Fruit fly (Drosophila melanogaster) whole organism, embryonic: ENCODE results near the gene Srp19.

ENCODE experiments used
- Asciz ChIP-seq: fragments of 200-800 bp; sonication (Bioruptor generic); optimal IDR thresholded peaks from 2 replicates; lab custom pipeline; 2017; ENCODE audit warnings: missing biosample characterization, mild to moderate bottlenecking, missing genetic modification characterization, missing genetic modification reagents
- CG10366 ChIP-seq: fragments of 200-800 bp; sonication (Bioruptor generic); IDR thresholded peaks from 2 replicates; pipeline ENCODE4 v1.3.6; 2022; ENCODE audit warnings: missing biosample characterization, missing genetic modification characterization
- CG11504 ChIP-seq: fragments of 200-800 bp; sonication (Bioruptor generic); optimal IDR thresholded peaks from 3 replicates; lab custom pipeline; 2019; ENCODE audit warnings: missing biosample characterization, mild to moderate bottlenecking, missing genetic modification characterization, moderate library complexity
- CG13624 ChIP-seq: fragments of 200-800 bp; sonication (Bioruptor generic); optimal IDR thresholded peaks from 2 replicates; lab custom pipeline; 2016; ENCODE audit warnings: missing biosample characterization, missing genetic modification characterization
- CG15601 ChIP-seq: fragments of 200-800 bp; sonication (Bioruptor generic); optimal IDR thresholded peaks from 3 replicates; lab custom pipeline; 2019; ENCODE audit warnings: missing biosample characterization, mild to moderate bottlenecking, missing genetic modification characterization, moderate library complexity
- CG3407 ChIP-seq: fragments of 200-800 bp; sonication (Bioruptor generic); optimal IDR thresholded peaks from 2 replicates; lab custom pipeline; 2018; ENCODE audit warnings: missing biosample characterization, mild to moderate bottlenecking, missing genetic modification characterization
- CG34422 ChIP-seq: fragments of 200-800 bp; sonication (Bioruptor generic); IDR thresholded peaks from 3 replicates; pipeline ENCODE4 v1.3.6; 2022; ENCODE audit warnings: missing biosample characterization, missing genetic modification characterization
- CG4707 ChIP-seq: fragments of 200-800 bp; sonication (Bioruptor generic); optimal IDR thresholded peaks from 2 replicates; lab custom pipeline; 2018; ENCODE audit warnings: missing biosample characterization, mild to moderate bottlenecking, missing genetic modification characterization, moderate library complexity
- CG4820 ChIP-seq: fragments of 200-800 bp; sonication (Bioruptor generic); optimal IDR thresholded peaks from 3 replicates; lab custom pipeline; 2016; ENCODE audit warnings: missing biosample characterization, missing genetic modification characterization
- CG6175 ChIP-seq: fragments of 200-800 bp; sonication (Bioruptor generic); IDR thresholded peaks from 3 replicates; pipeline ENCODE4 v1.3.6; 2022; ENCODE audit warnings: missing biosample characterization, missing genetic modification characterization
- CG6683 ChIP-seq: fragments of 200-800 bp; sonication (Bioruptor generic); optimal IDR thresholded peaks from 2 replicates; lab custom pipeline; 2017; ENCODE audit warnings: missing biosample characterization, mild to moderate bottlenecking, missing genetic modification characterization, missing genetic modification reagents
- CG6813 ChIP-seq: fragments of 200-800 bp; sonication (Bioruptor generic); optimal IDR thresholded peaks from 2 replicates; lab custom pipeline; 2017; ENCODE audit warnings: missing biosample characterization, missing genetic modification characterization, mild to moderate bottlenecking, moderate library complexity, missing genetic modification reagents
- CG7786 ChIP-seq: fragments of 200-800 bp; sonication (Bioruptor generic); optimal IDR thresholded peaks from 2 replicates; lab custom pipeline; 2016; ENCODE audit warnings: missing biosample characterization, missing genetic modification characterization
- CG8765 ChIP-seq: fragments of 200-800 bp; sonication (Bioruptor generic); IDR thresholded peaks from 2 replicates; pipeline ENCODE4 v1.3.6; 2022; ENCODE audit warnings: missing biosample characterization, missing genetic modification characterization
- CG8924 ChIP-seq: fragments of 200-800 bp; optimal IDR thresholded peaks from 3 replicates; lab custom pipeline; 2019; ENCODE audit warnings: missing biosample characterization, mild to moderate bottlenecking, missing genetic modification characterization, moderate library complexity
- CG8944 ChIP-seq: fragments of 200-800 bp; sonication (Bioruptor generic); optimal IDR thresholded peaks from 3 replicates; lab custom pipeline; 2016; ENCODE audit warnings: missing biosample characterization, missing genetic modification characterization
- CG9215 ChIP-seq: fragments of 200-800 bp; sonication (Bioruptor generic); IDR thresholded peaks from 2 replicates; pipeline ENCODE4 v1.3.6; 2022; ENCODE audit warnings: missing biosample characterization, missing genetic modification characterization
- CG9609 ChIP-seq: fragments of 200-800 bp; sonication (Bioruptor generic); optimal IDR thresholded peaks from 3 replicates; lab custom pipeline; 2016; ENCODE audit warnings: missing biosample characterization, missing genetic modification characterization
- CG9797 ChIP-seq: fragments of 200-800 bp; sonication (Bioruptor generic); optimal IDR thresholded peaks from 3 replicates; lab custom pipeline; 2018; ENCODE audit warnings: missing biosample characterization, mild to moderate bottlenecking, missing genetic modification characterization
- Deaf1 ChIP-seq: fragments of 200-800 bp; optimal IDR thresholded peaks from 3 replicates; lab custom pipeline; 2019; ENCODE audit warnings: missing biosample characterization, mild to moderate bottlenecking, missing genetic modification characterization, moderate library complexity
- Dfd ChIP-seq, 2 experiments: fragments of >200 bp; optimal IDR thresholded peaks; 2 replicates each; lab custom pipeline; 2017; ENCODE audit warnings: missing biosample characterization in 2 of 2, missing genetic modification characterization in 2 of 2
- Eip74EF ChIP-seq, 2 experiments: fragments of 200-800 bp in 1 of 2; fragments of >200 bp in 1 of 2; sonication (Bioruptor generic) in 1 of 2; optimal IDR thresholded peaks; 2 replicates each; lab custom pipeline; 2017 to 2019; ENCODE audit warnings: missing biosample characterization in 2 of 2, missing genetic modification characterization in 2 of 2, mild to moderate bottlenecking in 1 of 2, moderate library complexity in 1 of 2
- Ets65A ChIP-seq: fragments of 200-800 bp; sonication (Bioruptor generic); peaks from one replicate; lab custom pipeline; 2016; ENCODE audit warnings: missing biosample characterization, missing genetic modification characterization
- Gug ChIP-seq: fragments of 200-800 bp; sonication (Bioruptor generic); IDR thresholded peaks from 4 replicates; pipeline ENCODE4 v1.3.6; 2022; ENCODE audit warnings: missing biosample characterization, missing genetic modification characterization
- H2.0 ChIP-seq: fragments of 200-800 bp; sonication (Bioruptor generic); IDR thresholded peaks from 2 replicates; pipeline ENCODE4 v1.3.6; 2022; ENCODE audit warnings: missing biosample characterization, missing genetic modification characterization
- Optix ChIP-seq: fragments of 200-800 bp; sonication (Bioruptor generic); IDR thresholded peaks from 3 replicates; pipeline ENCODE4 v1.3.6; 2022; ENCODE audit warnings: missing biosample characterization, missing genetic modification characterization
- PHDP ChIP-seq: fragments of 200-800 bp; sonication (Bioruptor generic); optimal IDR thresholded peaks from 3 replicates; lab custom pipeline; 2018; ENCODE audit warnings: missing biosample characterization, mild to moderate bottlenecking, missing genetic modification characterization, moderate library complexity
- ac ChIP-seq: fragments of 200-800 bp; sonication (Bioruptor generic); optimal IDR thresholded peaks from 3 replicates; lab custom pipeline; 2017; ENCODE audit warnings: missing biosample characterization, mild to moderate bottlenecking, missing genetic modification characterization
- ash1 ChIP-seq: fragments of 200-800 bp; sonication (Bioruptor generic); optimal IDR thresholded peaks from 2 replicates; lab custom pipeline; 2018; ENCODE audit warnings: missing biosample characterization, mild to moderate bottlenecking, missing genetic modification characterization
- bab2 ChIP-seq: fragments of 200-800 bp; sonication (Bioruptor generic); optimal IDR thresholded peaks from 2 replicates; lab custom pipeline; 2016; ENCODE audit warnings: missing biosample characterization, missing genetic modification characterization
- bsh ChIP-seq, 2 experiments: fragments of 200-800 bp; sonication (Bioruptor generic); optimal IDR thresholded peaks; 2 replicates each; lab custom pipeline; 2017 to 2018; ENCODE audit warnings: mild to moderate bottlenecking in 2 of 2, missing biosample characterization in 2 of 2, missing genetic modification characterization in 2 of 2, moderate library complexity in 1 of 2
- cwo ChIP-seq: fragments of 200-800 bp; sonication (Bioruptor generic); optimal IDR thresholded peaks from 3 replicates; lab custom pipeline; 2017; ENCODE audit warnings: missing biosample characterization, missing genetic modification characterization, mild to moderate bottlenecking, moderate library complexity, missing genetic modification reagents
- dimm ChIP-seq: fragments of 200-800 bp; sonication (Bioruptor generic); IDR thresholded peaks from 2 replicates; pipeline ENCODE4 v1.3.6; 2022; ENCODE audit warnings: missing biosample characterization, missing genetic modification characterization
- dmrt11E ChIP-seq: fragments of 200-800 bp; sonication (Bioruptor generic); optimal IDR thresholded peaks from 3 replicates; lab custom pipeline; 2018; ENCODE audit warnings: missing biosample characterization, mild to moderate bottlenecking, missing genetic modification characterization, moderate library complexity
- dmrt99B ChIP-seq: fragments of 200-800 bp; sonication (Bioruptor generic); optimal IDR thresholded peaks from 2 replicates; lab custom pipeline; 2018; ENCODE audit warnings: missing biosample characterization, mild to moderate bottlenecking, missing genetic modification characterization, moderate library complexity
- dpn ChIP-seq, 2 experiments: fragments of 200-800 bp; sonication (Bioruptor generic); optimal IDR thresholded peaks; 3 replicates each; lab custom pipeline; 2016; ENCODE audit warnings: missing biosample characterization in 2 of 2, missing genetic modification characterization in 2 of 2
- emc ChIP-seq: fragments of 200-800 bp; sonication (Bioruptor generic); optimal IDR thresholded peaks from 2 replicates; lab custom pipeline; 2016; ENCODE audit warnings: missing biosample characterization, missing genetic modification characterization
- esg ChIP-seq: fragments of 200-800 bp; sonication (Bioruptor generic); conservative IDR thresholded peaks from 2 replicates; pipeline ENCODE4 v1.3.6; 2022; ENCODE audit warnings: missing biosample characterization, missing genetic modification characterization
- ewg ChIP-seq: fragments of 200-800 bp; sonication (Bioruptor generic); optimal IDR thresholded peaks from 3 replicates; lab custom pipeline; 2017; ENCODE audit warnings: mild to moderate bottlenecking, missing biosample characterization, missing genetic modification reagents, missing genetic modification characterization
- fu2 ChIP-seq: fragments of 200-800 bp; sonication (Bioruptor generic); optimal IDR thresholded peaks from 2 replicates; lab custom pipeline; 2016; ENCODE audit warnings: missing biosample characterization, missing genetic modification characterization
- gce ChIP-seq: fragments of 200-800 bp; sonication (Bioruptor generic); IDR thresholded peaks from 3 replicates; pipeline ENCODE4 v1.3.6; 2022; ENCODE audit warnings: missing biosample characterization, missing genetic modification characterization
- h ChIP-seq: fragments of >200 bp; optimal IDR thresholded peaks from 2 replicates; lab custom pipeline; 2017
- insv ChIP-seq, 2 experiments: fragments of 200-800 bp; sonication (Bioruptor generic); optimal IDR thresholded peaks; 3 replicates each; lab custom pipeline; 2016 to 2018; ENCODE audit warnings: missing biosample characterization in 2 of 2, missing genetic modification characterization in 2 of 2
- nmo ChIP-seq: fragments of 200-800 bp; sonication (Bioruptor generic); optimal IDR thresholded peaks from 2 replicates; lab custom pipeline; 2018; ENCODE audit warnings: missing biosample characterization, mild to moderate bottlenecking, missing genetic modification characterization, moderate library complexity
- ro ChIP-seq: fragments of 200-800 bp; sonication (Bioruptor generic); IDR thresholded peaks from 2 replicates; pipeline ENCODE4 v1.3.6; 2022; ENCODE audit warnings: missing biosample characterization, missing genetic modification characterization
- sc ChIP-seq, 3 experiments: fragments of >200 bp in 2 of 3; fragments of 200-800 bp in 1 of 3; sonication (Bioruptor generic) in 1 of 3; optimal IDR thresholded peaks; 2 replicates in 2 of 3; 3 replicates in 1 of 3; lab custom pipeline; 2017; ENCODE audit warnings: mild to moderate bottlenecking in 1 of 3, missing biosample characterization in 1 of 3, missing genetic modification characterization in 1 of 3, missing genetic modification reagents in 1 of 3
- usp ChIP-seq: fragments of >200 bp; optimal IDR thresholded peaks from 2 replicates; lab custom pipeline; 2017; ENCODE audit warnings: missing biosample characterization, missing genetic modification characterization
- wdn ChIP-seq: fragments of 200-800 bp; sonication (Bioruptor generic); IDR thresholded peaks from 2 replicates; pipeline ENCODE4 v1.3.6; 2022; ENCODE audit warnings: missing biosample characterization, missing genetic modification characterization
- wor ChIP-seq: fragments of 200-800 bp; sonication (Bioruptor generic); IDR thresholded peaks from 2 replicates; pipeline ENCODE4 v1.3.6; 2022; ENCODE audit warnings: missing biosample characterization, missing genetic modification characterization

Srp19 gene

DNA sequence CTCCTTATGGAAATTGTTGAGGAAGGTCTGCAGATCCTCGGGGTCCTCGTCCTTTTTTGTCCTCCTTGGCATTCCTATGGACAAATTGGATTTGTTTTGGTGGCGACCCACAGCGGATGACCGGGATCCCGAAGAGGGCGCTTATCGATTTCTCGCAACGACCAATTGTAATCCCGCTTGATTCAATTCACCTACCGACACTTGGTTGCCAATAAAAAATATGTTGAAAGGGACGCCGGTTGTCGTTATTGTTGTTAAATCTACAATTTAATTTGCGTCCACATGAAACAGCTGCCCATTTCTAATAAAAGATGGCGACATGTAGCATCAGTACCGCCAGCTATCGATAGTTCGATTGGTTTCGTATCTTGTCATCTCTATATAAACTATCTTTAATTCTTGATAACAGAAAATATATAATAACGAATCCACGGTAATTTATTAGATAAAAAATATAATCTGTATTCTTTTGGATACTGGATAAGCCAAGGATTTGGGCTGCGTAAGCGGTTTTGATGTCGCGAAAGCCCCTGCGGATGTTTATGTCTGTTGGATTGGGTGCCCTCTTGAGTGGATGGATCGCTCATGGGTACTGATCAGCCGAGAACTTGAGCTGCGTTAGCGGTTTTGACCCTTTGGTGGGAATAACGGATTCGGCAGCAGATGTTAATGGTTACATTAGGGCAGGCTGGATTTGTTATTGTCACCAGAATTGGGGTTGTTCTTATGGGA, 8.7 kb upstream of the Srp19 start, which contains the start of gene CTCF (continued):
- TF ChIP-seq h (lab: Kevin White, UChicago) (no peak), cwo (no peak), ewg (GFP tag; lab: Kevin White, UChicago) (peak; percentile 16), CG9215 (GFP tag; lab: Robert Waterston, UW) (no peak), CG8765 (no peak), esg (0 out of 2 replicates have a peak, but pooled peaks have one; percentile 27), bab2 (GFP tag; lab: Kevin White, UChicago) (peak; percentile 13), CG8944 (GFP tag; lab: Kevin White, UChicago) (peak; percentile 41), CG34422 (GFP tag; lab: Robert Waterston, UW) (peak; percentile 63), insv (GFP tag; optimal IDR thresholded peaks at IDR 0.05; lab: Kevin White, UChicago) (peak in 1 of 2 experiments; percentile 50), fu2 (GFP tag; lab: Kevin White, UChicago) (no peak), ash1 (GFP tag; lab: Kevin White, UChicago) (no peak), CG8924 (tag; lab: Kevin White, UChicago) (peak; percentile 69), dmrt99B (peak; percentile 16), CG9797 (peak; percentile 36), dpn (GFP tag; optimal IDR thresholded peaks at IDR 0.05; lab: Kevin White, UChicago) (peak; percentile 53 to 59), ro (GFP tag; lab: Robert Waterston, UW) (no peak), gce (GFP tag; lab: Robert Waterston, UW) (peak; percentile 62; the same call in 1 of the 3 replicates), Gug (GFP tag; lab: Robert Waterston, UW) (peak; percentile 6; the same call in 1 of the 4 replicates), nmo (GFP tag; lab: Kevin White, UChicago) (peak; percentile 90), CG4707 (GFP tag; lab: Kevin White, UChicago) (no peak), H2.0 (no peak), CG13624 (GFP tag; lab: Kevin White, UChicago) (peak; percentile 45), CG7786 (GFP tag; lab: Kevin White, UChicago) (no peak), PHDP (tag; lab: Kevin White, UChicago) (peak; percentile 28), Deaf1 (no peak), CG15601 (tag; lab: Kevin White, UChicago) (peak; percentile 34), wdn (GFP tag; lab: Robert Waterston, UW) (no peak), CG11504 (no peak), CG6813 (no peak), Optix (GFP tag; lab: Robert Waterston, UW) (no peak), Eip74EF (GFP tag; optimal IDR thresholded peaks at IDR 0.05; lab: Kevin White, UChicago) (no peak), CG9609 (GFP tag; lab: Kevin White, UChicago) (peak; percentile 40), wor (GFP tag; lab: Robert Waterston, UW) (no peak; the same call in 1 of the 2 replicates), Dfd (GFP tag; optimal IDR thresholded peaks at IDR 0.05; lab: Kevin White, UChicago) (no peak), ac (GFP tag; lab: Kevin White, UChicago) (no peak), sc (optimal IDR thresholded peaks at IDR 0.05; lab: Kevin White, UChicago) (no peak), sc (GFP tag; optimal IDR thresholded peaks at IDR 0.05; lab: Kevin White, UChicago) (no peak), Asciz (GFP tag; lab: Kevin White, UChicago) (peak; percentile 53), CG6683 (GFP tag; lab: Kevin White, UChicago) (no peak), CG10366 (peak; percentile 42; the same call in 1 of the 2 replicates), Ets65A (GFP tag; lab: Kevin White, UChicago) (peak; percentile 91), dimm (GFP tag; lab: Robert Waterston, UW) (no peak), emc (GFP tag; lab: Kevin White, UChicago) (no peak), usp (GFP tag; lab: Kevin White, UChicago) (no peak), CG6175 (GFP tag; lab: Robert Waterston, UW) (no peak), dmrt11E (tag; lab: Kevin White, UChicago) (peak; percentile 32), CG3407 (GFP tag; lab: Kevin White, UChicago) (no peak), bsh (GFP tag; optimal IDR thresholded peaks at IDR 0.05; lab: Kevin White, UChicago) (peak in 1 of 2 experiments; percentile 34), CG4820 (GFP tag; lab: Kevin White, UChicago) (peak; percentile 38)
